Worm (Caenorhabditis elegans): Measurements from ENCODE around the gene sax-1.

DNA sequence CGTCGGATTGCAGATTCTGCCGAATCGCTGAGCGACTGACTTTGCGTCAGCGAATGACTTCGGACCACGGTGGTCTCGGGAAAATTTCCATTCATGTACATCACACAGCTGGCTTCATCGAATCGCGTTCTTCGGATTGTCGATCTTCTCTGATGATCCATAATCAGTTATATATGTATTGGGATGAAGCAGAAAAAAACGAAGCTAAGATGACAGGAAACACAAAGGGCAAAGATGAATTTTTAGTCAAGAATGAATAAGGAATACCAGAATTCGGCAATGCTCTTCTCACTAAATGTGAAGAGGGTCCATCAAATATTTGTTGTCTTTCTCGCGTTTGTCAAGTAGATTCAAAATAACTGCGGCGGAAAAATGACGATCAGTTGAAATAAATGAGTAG lies 32.7 kb downstream of the sax-1 start, which contains the start of gene del-9:
- TF ChIP-seq him-1 (tag; optimal IDR thresholded peaks at IDR 0.05) (no peak), dao-5 (tag; optimal IDR thresholded peaks at IDR 0.05) (no peak), W03F9.2 (tag; optimal IDR thresholded peaks at IDR 0.05) (no peak)
